Worm (Caenorhabditis elegans) whole organism, L4/young adult: ENCODE measurements around the gene sdz-6.

Source experiments
- W03F9.2 ChIP-seq: fragments of 150-350 bp; optimal IDR thresholded peaks from 2 replicates; lab custom pipeline; 2014; ENCODE audit warnings: missing biosample characterization, missing genetic modification characterization
- dao-5 ChIP-seq: sonication (generic microtip); optimal IDR thresholded peaks from 2 replicates; lab custom pipeline; 2016; ENCODE audit warnings: missing genotype, missing genetic modification characterization, moderate library complexity, missing compliant biosample characterization
- him-1 ChIP-seq: sonication (generic microtip); optimal IDR thresholded peaks from 2 replicates; lab custom pipeline; 2016; ENCODE audit warnings: missing genotype, missing genetic modification reagents, missing genetic modification characterization, missing compliant biosample characterization

DNA sequence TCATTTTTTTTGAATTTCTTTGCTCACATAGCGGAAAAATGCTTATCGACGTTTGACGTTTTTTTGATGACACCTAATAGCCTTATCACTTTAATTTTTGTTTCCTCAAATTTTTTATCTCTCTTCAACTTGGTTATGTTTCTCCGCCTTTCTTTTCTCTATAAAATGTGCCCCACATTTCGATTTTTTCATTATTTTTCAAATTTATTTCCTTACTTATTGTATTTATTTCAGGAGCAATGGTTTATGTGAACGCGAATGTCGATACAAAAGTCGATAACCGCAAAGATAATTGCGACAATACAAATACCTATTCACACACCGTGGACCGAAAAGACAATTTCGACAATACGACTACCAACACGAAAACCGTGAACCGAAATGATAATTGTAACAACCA, at the start of gene sdz-6:
- no peak for TF ChIP-seq dao-5 (tag; lab: Kevin White, UChicago)
- TF ChIP-seq him-1 (tag; lab: Kevin White, UChicago) = no peak
- no peak for TF ChIP-seq W03F9.2 (tag; lab: Kevin White, UChicago)
